Worm (Caenorhabditis elegans) whole organism, mixed stage, embryonic: ENCODE data around the gene wdr-20.

Experiments
- M03D4.4 ChIP-seq: sonication (generic microtip); optimal IDR thresholded peaks from 2 replicates; lab custom pipeline; 2017; ENCODE audit warnings: mild to moderate bottlenecking, missing genetic modification characterization, missing compliant biosample characterization
- bed-3 ChIP-seq: fragments of 200-800 bp; sonication (Bioruptor generic); optimal IDR thresholded peaks from 3 replicates; lab custom pipeline; 2018; ENCODE audit warnings: mild to moderate bottlenecking, missing genetic modification characterization, moderate library complexity, missing compliant biosample characterization
- ces-1 ChIP-seq: fragments of 150-350 bp; optimal IDR thresholded peaks from 2 replicates; lab custom pipeline; 2014; ENCODE audit warnings: missing biosample characterization, missing genetic modification reagents, missing genetic modification characterization
- cnd-1 ChIP-seq: fragments of 200-800 bp; sonication (Bioruptor generic); optimal IDR thresholded peaks from 2 replicates; lab custom pipeline; 2018; ENCODE audit warnings: mild to moderate bottlenecking, missing genetic modification characterization, missing compliant biosample characterization
- hlh-1 ChIP-seq: fragments of 150-350 bp; optimal IDR thresholded peaks from 2 replicates; lab custom pipeline; 2014; ENCODE audit warnings: missing biosample characterization, missing genetic modification reagents, missing genetic modification characterization
- lin-32 ChIP-seq: fragments of 200-800 bp; sonication (Bioruptor generic); optimal IDR thresholded peaks from 2 replicates; lab custom pipeline; 2018; ENCODE audit warnings: mild to moderate bottlenecking, missing genetic modification characterization, missing compliant biosample characterization
- mab-5 ChIP-seq: fragments of 150-350 bp; optimal IDR thresholded peaks from 2 replicates; lab custom pipeline; 2014; ENCODE audit warnings: missing biosample characterization, missing genetic modification characterization
- mep-1 ChIP-seq: fragments of 150-350 bp; optimal IDR thresholded peaks from 2 replicates; lab custom pipeline; 2017; ENCODE audit warnings: missing biosample characterization, missing genetic modification reagents, missing genetic modification characterization, inconsistent platforms
- nhr-12 ChIP-seq: fragments of 150-350 bp; optimal IDR thresholded peaks from 2 replicates; lab custom pipeline; 2014; ENCODE audit warnings: missing biosample characterization, missing genetic modification characterization
- nhr-76 ChIP-seq: sonication (generic microtip); optimal IDR thresholded peaks from 2 replicates; lab custom pipeline; 2017; ENCODE audit warnings: missing biosample characterization, missing genetic modification characterization
- pha-4 ChIP-seq: fragments of 150-350 bp; optimal IDR thresholded peaks from 2 replicates; lab custom pipeline; 2018; ENCODE audit warnings: missing biosample characterization, missing genetic modification reagents, missing genetic modification characterization
- snpc-4 ChIP-seq: fragments of 150-350 bp; optimal IDR thresholded peaks from 2 replicates; lab custom pipeline; 2014; ENCODE audit warnings: missing biosample characterization, missing genetic modification characterization
- sptf-1 ChIP-seq: sonication (generic microtip); optimal IDR thresholded peaks from 2 replicates; lab custom pipeline; 2017; ENCODE audit warnings: mild to moderate bottlenecking, missing genetic modification characterization, moderate library complexity, missing compliant biosample characterization
- ztf-11 ChIP-seq: fragments of 150-350 bp; optimal IDR thresholded peaks from 2 replicates; lab custom pipeline; 2014; ENCODE audit warnings: missing biosample characterization, missing genetic modification characterization

ce11 chrV:10107309-10107708, 26.6 kb downstream of the wdr-20 start, which contains the start of gene C08B6.11:
- TF ChIP-seq snpc-4 (tag; lab: Kevin White, UChicago) (no peak), ces-1 (no peak), mab-5 (tag; lab: Kevin White, UChicago) (no peak), lin-32 (GFP tag; lab: Kevin White, UChicago) (no peak), nhr-76 (tag; lab: Kevin White, UChicago) (no peak), pha-4 (tag; lab: Kevin White, UChicago) (no peak), cnd-1 (no peak), mep-1 (tag; lab: Kevin White, UChicago) (no peak), sptf-1 (no peak), nhr-12 (tag; lab: Kevin White, UChicago) (no peak), bed-3 (GFP tag; lab: Kevin White, UChicago) (no peak), ztf-11 (tag; lab: Kevin White, UChicago) (no peak), M03D4.4 (tag; lab: Kevin White, UChicago) (no peak), hlh-1 (tag; lab: Kevin White, UChicago) (no peak)
